Fruit fly (Drosophila melanogaster): ENCODE results near the gene CG17327.

CG17327 gene

dm6 chr3R:12997550-12998233 lies at the start of gene CG17327, which contains the start of the genes CG44194 and CG7518:
Gene CG17327 (minus strand): TSS chr3R:12997726.
Gene CG44194 (minus strand): TSS chr3R:12997726.
Gene CG7518 (plus strand): TSS chr3R:12998089.
- peak; percentile 84 for TF ChIP-seq CG14711 (tag; optimal IDR thresholded peaks at IDR 0.05)
- TF ChIP-seq Hr96 (GFP tag; optimal IDR thresholded peaks at IDR 0.05): peak; percentile 52
- TF ChIP-seq toe (GFP tag; optimal IDR thresholded peaks at IDR 0.05): peak; percentile 27
- TF ChIP-seq CG11617 (GFP tag; optimal IDR thresholded peaks at IDR 0.05): peak; percentile 34
- no peak for TF ChIP-seq Clk (GFP tag; optimal IDR thresholded peaks at IDR 0.05)
- TF ChIP-seq Mnt (GFP tag; optimal IDR thresholded peaks at IDR 0.05): peak; percentile 56
- peak; percentile 17 for TF ChIP-seq tj (GFP tag; optimal IDR thresholded peaks at IDR 0.05)
- peak; percentile 14 for TF ChIP-seq cic (GFP tag; optimal IDR thresholded peaks at IDR 0.05)
- peak; percentile 5 for TF ChIP-seq bab1 (GFP tag; optimal IDR thresholded peaks at IDR 0.05)
- no peak for TF ChIP-seq CG33017 (tag; optimal IDR thresholded peaks at IDR 0.05)

- no peak for TF ChIP-seq toe (GFP tag; optimal IDR thresholded peaks at IDR 0.05)
- no peak for TF ChIP-seq CG33017 (tag; optimal IDR thresholded peaks at IDR 0.05)
- TF ChIP-seq bab1 (GFP tag; optimal IDR thresholded peaks at IDR 0.05): no peak
- TF ChIP-seq Clk (GFP tag; optimal IDR thresholded peaks at IDR 0.05): no peak
- no peak for TF ChIP-seq Crg-1 (GFP tag; optimal IDR thresholded peaks at IDR 0.05)
- TF ChIP-seq kay (GFP tag; ENCODE audit: borderline replicate concordance): no peak
- no peak for TF ChIP-seq tj (GFP tag; optimal IDR thresholded peaks at IDR 0.05)
- no peak for TF ChIP-seq CG14711 (tag; optimal IDR thresholded peaks at IDR 0.05)
- TF ChIP-seq CG7045 (GFP tag; optimal IDR thresholded peaks at IDR 0.05): no peak
- TF ChIP-seq CG11617 (GFP tag; optimal IDR thresholded peaks at IDR 0.05): no peak
- TF ChIP-seq Hr96 (GFP tag; optimal IDR thresholded peaks at IDR 0.05): no peak
- no peak for TF ChIP-seq pad (GFP tag; optimal IDR thresholded peaks at IDR 0.05)
- no peak for TF ChIP-seq Mnt (GFP tag; optimal IDR thresholded peaks at IDR 0.05)
- no peak for TF ChIP-seq CG12768 (GFP tag; optimal IDR thresholded peaks at IDR 0.05)
- no peak for TF ChIP-seq cic (GFP tag; optimal IDR thresholded peaks at IDR 0.05)
- TF ChIP-seq CG1620 (GFP tag; optimal IDR thresholded peaks at IDR 0.05): no peak
- no peak for TF ChIP-seq ovo (GFP tag; optimal IDR thresholded peaks at IDR 0.05)
- TF ChIP-seq CG5204 (GFP tag; optimal IDR thresholded peaks at IDR 0.05): no peak
- TF ChIP-seq CG7101 (tag; optimal IDR thresholded peaks at IDR 0.05): no peak
Observed at dm6 chr3R:13044459-13044858, 46.9 kb upstream of the CG17327 start, which contains the start of gene Hsc70-2. Gene Hsc70-2 (plus strand): TSS chr3R:13044759.

dm6 chr3R:13043857-13044256 lies 46.3 kb upstream of the CG17327 start, which contains the start of gene CG45122:
Gene CG45122 (plus strand): TSS chr3R:13044157.
- TF ChIP-seq Hr96 (GFP tag; optimal IDR thresholded peaks at IDR 0.05) (no peak), bab1 (GFP tag; optimal IDR thresholded peaks at IDR 0.05) (no peak), CG33017 (tag; optimal IDR thresholded peaks at IDR 0.05) (no peak), CG12768 (GFP tag; optimal IDR thresholded peaks at IDR 0.05) (no peak), toe (GFP tag; optimal IDR thresholded peaks at IDR 0.05) (no peak), CG7045 (GFP tag; optimal IDR thresholded peaks at IDR 0.05) (no peak), Mnt (GFP tag; optimal IDR thresholded peaks at IDR 0.05) (no peak), CG11617 (GFP tag; optimal IDR thresholded peaks at IDR 0.05) (no peak)

dm6 chr3R:13042258-13043032 lies 44.9 kb upstream of the CG17327 start, which contains the start of gene snk:
Gene snk (minus strand): TSS chr3R:13042770.
- TF ChIP-seq pad (GFP tag; optimal IDR thresholded peaks at IDR 0.05): peak; percentile 63
- TF ChIP-seq CG7101 (tag; optimal IDR thresholded peaks at IDR 0.05): no peak
- TF ChIP-seq ovo (GFP tag; optimal IDR thresholded peaks at IDR 0.05): peak; percentile 20
- no peak for TF ChIP-seq CG7045 (GFP tag; optimal IDR thresholded peaks at IDR 0.05)
- TF ChIP-seq cnc (optimal IDR thresholded peaks at IDR 0.05): no peak
- TF ChIP-seq CG14711 (tag; optimal IDR thresholded peaks at IDR 0.05): no peak
- no peak for TF ChIP-seq Crg-1 (GFP tag; optimal IDR thresholded peaks at IDR 0.05)

dm6 chr3R:13041750-13042149 lies 44.2 kb upstream of the CG17327 start, which contains the start of gene CG11670:
Gene CG11670 (plus strand): TSS chr3R:13042050.
- TF ChIP-seq Mnt (GFP tag; optimal IDR thresholded peaks at IDR 0.05) (no peak), Crg-1 (GFP tag; optimal IDR thresholded peaks at IDR 0.05) (no peak), CG14711 (tag; optimal IDR thresholded peaks at IDR 0.05) (no peak), pad (GFP tag; optimal IDR thresholded peaks at IDR 0.05) (no peak), CG5204 (GFP tag; optimal IDR thresholded peaks at IDR 0.05) (no peak)

- TF ChIP-seq CG33017 (tag; optimal IDR thresholded peaks at IDR 0.05): no peak
- TF ChIP-seq tj (GFP tag; optimal IDR thresholded peaks at IDR 0.05): no peak
Observed at dm6 chr3R:13039037-13039583, 41.6 kb upstream of the CG17327 start.
